Worm (Caenorhabditis elegans) whole organism, L3 larva: ENCODE results near the gene T22F3.12.
"Not testable (repeated sequence)": the region's sequence is repeated elsewhere in the genome, so short reads cannot be mapped to it uniquely, and the experiment has no call there.

Experiments
- R02D3.7 ChIP-seq: fragments of 150-350 bp; optimal IDR thresholded peaks from 2 replicates; lab custom pipeline; 2014; ENCODE audit warnings: missing biosample characterization, missing genetic modification characterization
- ZK546.5 ChIP-seq: sonication (generic microtip); optimal IDR thresholded peaks from 2 replicates; lab custom pipeline; 2017; ENCODE audit warnings: missing biosample characterization, missing genetic modification characterization
- aly-2 ChIP-seq: fragments of 150-350 bp; optimal IDR thresholded peaks from 2 replicates; lab custom pipeline; 2014; ENCODE audit warnings: missing biosample characterization, missing genetic modification characterization
- ama-1 ChIP-seq: fragments of 150-350 bp; optimal IDR thresholded peaks from 2 replicates; lab custom pipeline; 2018
- ceh-16 ChIP-seq: sonication (generic microtip); optimal IDR thresholded peaks from 2 replicates; lab custom pipeline; 2017; ENCODE audit warnings: missing biosample characterization, missing genetic modification characterization
- ceh-28 ChIP-seq: fragments of 150-350 bp; optimal IDR thresholded peaks from 2 replicates; lab custom pipeline; 2014; ENCODE audit warnings: missing biosample characterization, missing genetic modification reagents, missing genetic modification characterization
- ceh-82 ChIP-seq: fragments of 150-350 bp; optimal IDR thresholded peaks from 2 replicates; lab custom pipeline; 2014; ENCODE audit warnings: missing biosample characterization, missing genetic modification characterization
- ceh-9 ChIP-seq: sonication (generic microtip); optimal IDR thresholded peaks from 2 replicates; lab custom pipeline; 2018; ENCODE audit warnings: missing biosample characterization, missing genetic modification characterization
- daf-12 ChIP-seq: fragments of 150-350 bp; optimal IDR thresholded peaks from 2 replicates; lab custom pipeline; 2014; ENCODE audit warnings: missing biosample characterization, missing genetic modification reagents, missing genetic modification characterization
- egl-27 ChIP-seq: sonication (generic microtip); optimal IDR thresholded peaks from 4 replicates; lab custom pipeline; 2017; ENCODE audit warnings: missing biosample characterization, missing genetic modification reagents, missing genetic modification characterization
- elt-3 ChIP-seq, 3 experiments: fragments of 150-350 bp in 1 of 3; sonication (generic microtip) in 2 of 3; optimal IDR thresholded peaks; 2 replicates in 2 of 3; 4 replicates in 1 of 3; lab custom pipeline; 2014 to 2017; ENCODE audit warnings: missing biosample characterization in 3 of 3, missing genetic modification characterization in 3 of 3
- eor-1 ChIP-seq, 2 experiments: fragments of 150-350 bp; optimal IDR thresholded peaks; 2 replicates each; lab custom pipeline; 2014 to 2018; ENCODE audit warnings: missing biosample characterization in 2 of 2, missing genetic modification characterization in 2 of 2
- fkh-2 ChIP-seq: fragments of 150-350 bp; optimal IDR thresholded peaks from 2 replicates; lab custom pipeline; 2014; ENCODE audit warnings: missing biosample characterization, missing genetic modification reagents, missing genetic modification characterization
- hmg-11 ChIP-seq: sonication (generic microtip); optimal IDR thresholded peaks from 2 replicates; lab custom pipeline; 2016; ENCODE audit warnings: missing genetic modification characterization, missing compliant biosample characterization
- jun-1 ChIP-seq: fragments of 150-350 bp; optimal IDR thresholded peaks from 2 replicates; lab custom pipeline; 2014; ENCODE audit warnings: missing biosample characterization, missing genetic modification reagents, missing genetic modification characterization
- lin-15B ChIP-seq: fragments of 150-350 bp; optimal IDR thresholded peaks from 2 replicates; lab custom pipeline; 2014; ENCODE audit warnings: missing biosample characterization, missing genetic modification characterization
- lin-39 ChIP-seq: fragments of 150-350 bp; optimal IDR thresholded peaks from 2 replicates; lab custom pipeline; 2018; ENCODE audit warnings: missing biosample characterization, missing genetic modification reagents, missing genetic modification characterization
- mml-1 ChIP-seq: fragments of 150-350 bp; sonication (generic microtip); optimal IDR thresholded peaks from 3 replicates; lab custom pipeline; 2014; ENCODE audit warnings: missing biosample characterization, missing genetic modification characterization
- nhr-11 ChIP-seq: fragments of 150-350 bp; optimal IDR thresholded peaks from 2 replicates; lab custom pipeline; 2014; ENCODE audit warnings: missing biosample characterization, missing genetic modification characterization
- nhr-12 ChIP-seq: fragments of 150-350 bp; optimal IDR thresholded peaks from 2 replicates; lab custom pipeline; 2014; ENCODE audit warnings: missing biosample characterization, missing genetic modification characterization
- nhr-23 ChIP-seq: fragments of 150-350 bp; optimal IDR thresholded peaks from 2 replicates; lab custom pipeline; 2014; ENCODE audit warnings: missing biosample characterization, missing genetic modification reagents, missing genetic modification characterization
- nhr-237 ChIP-seq: fragments of 150-350 bp; optimal IDR thresholded peaks from 2 replicates; lab custom pipeline; 2014; ENCODE audit warnings: missing biosample characterization, missing genetic modification characterization
- nhr-25 ChIP-seq: sonication (generic microtip); optimal IDR thresholded peaks from 2 replicates; lab custom pipeline; 2017; ENCODE audit warnings: missing biosample characterization, missing genetic modification characterization
- nhr-28 ChIP-seq: fragments of 150-350 bp; optimal IDR thresholded peaks from 2 replicates; lab custom pipeline; 2014; ENCODE audit warnings: missing biosample characterization, missing genetic modification characterization
- nhr-43 ChIP-seq: sonication (generic microtip); optimal IDR thresholded peaks from 2 replicates; lab custom pipeline; 2016; ENCODE audit warnings: mild to moderate bottlenecking, missing genetic modification characterization, missing compliant biosample characterization; ENCODE audit not compliant: poor library complexity, severe bottlenecking
- nhr-77 ChIP-seq: fragments of 150-350 bp; optimal IDR thresholded peaks from 2 replicates; lab custom pipeline; 2014; ENCODE audit warnings: missing biosample characterization, missing genetic modification characterization
- pha-4 ChIP-seq: fragments of 150-350 bp; optimal IDR thresholded peaks from 2 replicates; lab custom pipeline; 2014; ENCODE audit warnings: missing biosample characterization, missing genetic modification reagents, missing genetic modification characterization
- pqm-1 ChIP-seq: fragments of 150-350 bp; optimal IDR thresholded peaks from 2 replicates; lab custom pipeline; 2017; ENCODE audit warnings: missing biosample characterization, missing genetic modification characterization, inconsistent platforms
- sea-2 ChIP-seq: fragments of 150-350 bp; sonication (generic microtip); optimal IDR thresholded peaks from 4 replicates; lab custom pipeline; 2014; ENCODE audit warnings: missing biosample characterization, missing genetic modification reagents, missing genetic modification characterization
- skn-1 ChIP-seq: fragments of 150-350 bp; optimal IDR thresholded peaks from 2 replicates; lab custom pipeline; 2014; ENCODE audit warnings: missing biosample characterization, missing genetic modification characterization
- tbx-2 ChIP-seq: sonication (generic microtip); optimal IDR thresholded peaks from 2 replicates; lab custom pipeline; 2016; ENCODE audit warnings: mild to moderate bottlenecking, missing genetic modification characterization, missing compliant biosample characterization
- unc-62 ChIP-seq: fragments of 150-350 bp; sonication (generic microtip); optimal IDR thresholded peaks from 4 replicates; lab custom pipeline; 2014; ENCODE audit warnings: missing biosample characterization, missing genetic modification reagents, missing genetic modification characterization
- zag-1 ChIP-seq: fragments of 150-350 bp; optimal IDR thresholded peaks from 2 replicates; lab custom pipeline; 2014; ENCODE audit warnings: missing biosample characterization, missing genetic modification characterization

The T22F3.12 gene

DNA sequence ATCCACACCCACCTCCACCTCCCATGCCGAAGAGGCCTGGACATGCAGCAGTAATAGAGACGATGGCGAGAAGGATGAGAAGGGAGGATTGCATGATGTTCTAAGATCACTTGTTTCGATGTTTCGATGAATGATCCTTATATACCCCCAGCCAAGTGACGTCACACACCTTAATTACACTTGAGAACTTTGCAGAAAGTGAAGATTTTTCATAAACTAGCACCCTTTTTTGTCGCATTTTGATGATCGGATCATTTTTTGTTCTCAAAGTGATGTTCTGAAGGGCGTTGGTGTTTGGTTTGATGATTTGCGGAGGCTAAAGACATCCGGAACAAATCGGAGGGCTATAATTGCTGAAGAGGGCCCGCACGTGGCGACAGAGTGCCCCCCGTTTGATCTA lies 16.2 kb downstream of the T22F3.12 start, which contains the start of gene grl-27:
Gene grl-27 (minus strand): TSS at position 101 of the 400 bp plus-strand sequence.
- TF ChIP-seq sea-2 (GFP tag; lab: Kevin White, UChicago) = no peak
- TF ChIP-seq nhr-28 (tag; lab: Kevin White, UChicago) = no peak
- TF ChIP-seq ceh-16 (tag; lab: Kevin White, UChicago) = no peak
- TF ChIP-seq nhr-12 = no peak
- no peak for TF ChIP-seq aly-2 (tag; lab: Kevin White, UChicago)
- TF ChIP-seq egl-27 (tag; lab: Kevin White, UChicago) = no peak
- TF ChIP-seq ama-1 (lab: Kevin White, UChicago) = no peak
- no peak for TF ChIP-seq ceh-9 (tag; lab: Kevin White, UChicago)
- TF ChIP-seq pqm-1 (tag; lab: Kevin White, UChicago) = no peak
- no peak for TF ChIP-seq jun-1
- TF ChIP-seq nhr-237 (tag; lab: Kevin White, UChicago) = no peak
- TF ChIP-seq daf-12 (tag; lab: Kevin White, UChicago) = no peak
- TF ChIP-seq mml-1 (tag; lab: Kevin White, UChicago) = no peak
- TF ChIP-seq pha-4 (tag; lab: Kevin White, UChicago) = no peak
- no peak for TF ChIP-seq tbx-2 (tag; lab: Kevin White, UChicago)
- no peak for TF ChIP-seq nhr-25 (tag; lab: Kevin White, UChicago)

DNA sequence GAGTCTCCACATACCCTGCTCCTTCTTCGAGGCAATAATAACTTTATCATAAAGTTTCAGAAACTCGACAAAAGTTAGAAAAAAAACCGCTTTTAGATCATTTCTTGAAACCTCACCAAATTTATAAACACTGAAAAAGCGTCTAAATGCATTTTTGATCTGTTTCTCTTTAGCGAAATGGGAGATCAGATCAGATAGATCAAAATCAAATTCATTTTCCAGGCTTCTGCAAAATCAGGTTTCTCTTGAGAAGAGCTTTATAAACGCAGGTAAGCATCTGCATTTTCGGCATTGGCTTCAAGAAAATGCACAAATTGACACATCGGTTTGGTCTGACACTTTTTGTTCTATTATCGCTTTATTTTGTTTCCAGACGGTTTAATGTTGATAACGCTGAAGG lies 19.6 kb downstream of the T22F3.12 start, which contains the start of gene F40C5.1:
Gene F40C5.1 (plus strand): TSS at position 301 of the 400 bp plus-strand sequence.
- TF ChIP-seq lin-15B (tag; lab: Kevin White, UChicago); nhr-77 (tag; lab: Kevin White, UChicago); skn-1: not testable (repeated sequence)

DNA sequence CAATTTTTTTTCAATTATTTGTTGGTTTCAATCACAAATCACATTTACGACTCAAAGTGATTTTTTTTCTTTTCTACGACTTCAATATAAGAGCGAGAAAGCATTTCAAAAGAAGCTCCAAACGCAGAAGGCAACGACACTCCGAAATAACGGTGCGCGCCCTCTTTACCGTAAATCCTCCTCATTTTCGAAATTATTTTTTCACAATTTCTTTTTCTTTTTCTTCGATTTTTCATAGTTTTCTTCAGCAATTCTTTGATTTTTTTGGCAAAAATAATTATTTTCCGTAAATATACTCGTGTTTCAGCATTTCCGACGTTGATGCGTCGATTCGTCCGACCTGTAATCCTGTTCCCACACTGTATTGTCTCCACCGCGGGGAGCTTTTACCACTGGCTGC lies 21.3 kb downstream of the T22F3.12 start, which contains the start of gene F40C5.2:
Gene F40C5.2 (plus strand): TSS at position 301 of the 400 bp plus-strand sequence.
- TF ChIP-seq sea-2 (GFP tag; lab: Kevin White, UChicago); nhr-28 (tag; lab: Kevin White, UChicago); skn-1: not testable (repeated sequence)

DNA sequence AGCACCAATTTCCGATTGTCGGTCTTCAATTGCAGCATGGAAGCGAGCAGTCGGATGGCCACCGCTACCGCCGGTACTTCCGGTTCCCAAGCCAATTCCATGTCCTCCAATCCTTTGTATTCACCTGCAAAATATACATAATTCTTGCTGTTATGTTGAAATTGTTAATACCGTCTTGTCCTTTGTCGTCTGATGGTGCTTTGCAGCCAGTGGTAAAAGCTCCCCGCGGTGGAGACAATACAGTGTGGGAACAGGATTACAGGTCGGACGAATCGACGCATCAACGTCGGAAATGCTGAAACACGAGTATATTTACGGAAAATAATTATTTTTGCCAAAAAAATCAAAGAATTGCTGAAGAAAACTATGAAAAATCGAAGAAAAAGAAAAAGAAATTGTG lies 27.7 kb downstream of the T22F3.12 start, which contains the start of gene T24A6.17:
Gene T24A6.17 (minus strand): TSS at position 101 of the 400 bp plus-strand sequence.
- TF ChIP-seq ZK546.5 (tag; lab: Kevin White, UChicago); elt-3 (tag; optimal IDR thresholded peaks at IDR 0.05; lab: Kevin White, UChicago); ceh-28 (tag; lab: Kevin White, UChicago): not testable (repeated sequence)

DNA sequence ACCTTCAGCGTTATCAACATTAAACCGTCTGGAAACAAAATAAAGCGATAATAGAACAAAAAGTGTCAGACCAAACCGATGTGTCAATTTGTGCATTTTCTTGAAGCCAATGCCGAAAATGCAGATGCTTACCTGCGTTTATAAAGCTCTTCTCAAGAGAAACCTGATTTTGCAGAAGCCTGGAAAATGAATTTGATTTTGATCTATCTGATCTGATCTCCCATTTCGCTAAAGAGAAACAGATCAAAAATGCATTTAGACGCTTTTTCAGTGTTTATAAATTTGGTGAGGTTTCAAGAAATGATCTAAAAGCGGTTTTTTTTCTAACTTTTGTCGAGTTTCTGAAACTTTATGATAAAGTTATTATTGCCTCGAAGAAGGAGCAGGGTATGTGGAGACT lies 29.2 kb downstream of the T22F3.12 start, which contains the start of gene T24A6.16:
Gene T24A6.16 (minus strand): TSS at position 101 of the 400 bp plus-strand sequence.
- TF ChIP-seq nhr-43 (tag; lab: Kevin White, UChicago); ama-1 (lab: Kevin White, UChicago); eor-1 (tag; optimal IDR thresholded peaks at IDR 0.05; lab: Kevin White, UChicago): not testable (repeated sequence)

DNA sequence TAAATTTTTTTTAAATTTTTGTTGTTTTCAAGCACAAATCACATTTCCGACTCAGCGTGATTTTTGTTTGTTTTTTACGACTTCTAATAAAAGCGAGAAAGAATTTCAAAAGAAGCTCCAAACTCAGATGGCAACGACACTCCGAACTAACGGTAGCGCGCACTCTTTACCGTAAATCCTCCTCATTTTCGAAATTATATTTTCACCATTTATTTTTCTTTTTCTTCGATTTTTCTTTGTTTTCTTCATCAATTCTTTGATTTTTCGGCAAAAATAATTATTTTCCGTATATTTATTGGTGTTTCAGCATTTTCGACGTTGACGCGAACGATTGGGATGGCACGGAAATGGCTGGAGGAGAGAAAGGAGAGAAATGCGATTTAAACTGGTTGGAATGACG lies 33.3 kb downstream of the T22F3.12 start, which contains the start of gene T24A6.1:
Gene T24A6.1 (plus strand): TSS at position 301 of the 400 bp plus-strand sequence.
- TF ChIP-seq hmg-11 (tag; lab: Kevin White, UChicago); skn-1; nhr-23 (tag; lab: Kevin White, UChicago): not testable (repeated sequence)
- TF ChIP-seq, all 47 proteins: peak for 0; not testable (repeated sequence) for 47

DNA sequence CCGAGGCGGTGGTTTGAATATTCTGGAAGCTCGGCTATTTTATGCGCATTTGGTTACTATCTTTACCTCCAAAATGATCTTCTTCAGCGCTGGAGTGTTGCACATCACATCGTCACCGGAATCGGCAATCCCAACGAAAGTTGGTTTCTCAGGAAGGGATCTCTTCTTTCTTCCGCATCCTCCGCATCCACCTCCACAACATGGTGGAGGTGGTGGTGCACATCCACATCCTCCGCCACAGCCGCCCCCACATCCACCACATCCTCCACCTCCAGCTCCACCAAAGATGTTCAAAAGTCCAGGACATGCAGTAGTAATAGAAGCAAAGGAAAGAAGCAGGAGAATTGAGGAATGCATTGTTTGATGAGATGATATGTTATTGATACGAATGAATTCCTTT lies 34.6 kb downstream of the T22F3.12 start, which contains the start of gene grl-31:
Gene grl-31 (minus strand): TSS at position 357 of the 400 bp plus-strand sequence.
- TF ChIP-seq nhr-25 (tag; lab: Kevin White, UChicago) = no peak
- TF ChIP-seq R02D3.7 = no peak
- TF ChIP-seq ama-1 (lab: Kevin White, UChicago) = no peak
- TF ChIP-seq nhr-43 (tag; lab: Kevin White, UChicago) = no peak
- TF ChIP-seq ceh-9 (tag; lab: Kevin White, UChicago) = no peak
- TF ChIP-seq ceh-82 (tag; lab: Kevin White, UChicago) = no peak
- no peak for TF ChIP-seq lin-39 (tag; lab: Kevin White, UChicago)
- no peak for TF ChIP-seq nhr-77 (tag; lab: Kevin White, UChicago)
- TF ChIP-seq nhr-11 = no peak
- no peak for TF ChIP-seq nhr-12
- no peak for TF ChIP-seq fkh-2
- no peak for TF ChIP-seq zag-1
- TF ChIP-seq skn-1 = no peak
- no peak for TF ChIP-seq nhr-237 (tag; lab: Kevin White, UChicago)
- TF ChIP-seq unc-62 = no peak
